Worm (Caenorhabditis elegans): ENCODE results near the gene abu-14.
A peak's percentile ranks its signal among the peaks of the same experiment; 100 is the strongest.

abu-14 gene

DNA sequence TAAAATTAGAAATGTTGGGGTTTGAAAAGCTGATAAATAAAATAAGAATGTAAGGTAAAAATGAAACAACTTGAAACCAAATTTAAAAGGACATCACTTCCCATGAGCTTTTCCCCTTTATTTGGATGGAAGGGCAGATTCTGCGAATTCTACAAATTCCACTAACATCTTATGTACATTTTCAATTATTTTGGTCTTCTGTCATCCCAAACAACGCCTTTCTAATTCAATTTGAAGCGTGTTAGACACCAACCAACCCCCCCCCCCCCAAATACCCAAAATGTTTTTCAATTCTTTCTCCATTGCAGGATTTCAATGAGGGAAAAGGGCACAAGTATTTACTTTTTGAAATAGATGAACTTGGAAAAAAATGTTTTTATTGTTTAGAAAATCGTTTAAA lies 38.7 kb upstream of the abu-14 start:
- no peak for TF ChIP-seq eor-1 (tag; optimal IDR thresholded peaks at IDR 0.05)

DNA sequence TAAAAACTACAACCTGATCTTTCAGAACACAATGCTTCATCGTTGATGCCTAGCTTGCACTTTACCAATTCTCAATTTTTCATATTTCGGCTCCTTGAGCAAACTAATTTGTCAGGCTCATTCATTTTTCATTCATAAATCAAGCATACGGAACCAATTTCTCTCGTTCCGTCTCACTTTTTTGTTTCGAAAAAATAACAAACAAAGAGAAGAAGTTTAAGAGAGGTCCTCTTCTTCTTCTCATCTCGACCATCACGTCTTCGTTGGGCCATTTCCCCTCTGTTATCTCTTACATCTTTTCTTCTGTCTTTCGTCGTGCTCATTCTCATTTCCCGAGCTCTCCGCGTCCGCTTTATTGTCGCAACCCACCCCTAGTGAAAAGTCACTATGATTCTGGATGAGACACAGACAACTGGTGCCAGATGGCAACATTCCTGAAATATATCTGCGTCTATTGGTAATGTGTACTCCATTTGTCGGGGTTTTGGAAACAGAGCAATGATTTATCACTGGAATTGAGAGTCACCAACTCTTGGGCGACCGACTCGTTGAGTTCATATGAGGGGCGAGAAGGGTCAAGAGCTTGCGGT lies 37.8 kb upstream of the abu-14 start:
- TF ChIP-seq nhr-25 (tag; optimal IDR thresholded peaks at IDR 0.05) = no peak
- TF ChIP-seq eor-1 (tag; optimal IDR thresholded peaks at IDR 0.05) = no peak
- TF ChIP-seq ztf-4 (tag; optimal IDR thresholded peaks at IDR 0.05) = no peak
- TF ChIP-seq nhr-237 (tag; optimal IDR thresholded peaks at IDR 0.05) = no peak
- TF ChIP-seq pqm-1 (tag; optimal IDR thresholded peaks at IDR 0.05) = no peak
- no peak for TF ChIP-seq ZK546.5 (tag; optimal IDR thresholded peaks at IDR 0.05)
- TF ChIP-seq egl-5 (tag; optimal IDR thresholded peaks at IDR 0.05) = peak; percentile 82
- peak; percentile 82 for TF ChIP-seq lin-39 (tag; optimal IDR thresholded peaks at IDR 0.05)
- TF ChIP-seq nhr-23 (tag; optimal IDR thresholded peaks at IDR 0.05) = no peak
- peak; percentile 64 for TF ChIP-seq nfya-1 (tag; optimal IDR thresholded peaks at IDR 0.05; ENCODE audit: insufficient read depth)
- TF ChIP-seq elt-1 (tag; optimal IDR thresholded peaks at IDR 0.05) = peak; percentile 50

DNA sequence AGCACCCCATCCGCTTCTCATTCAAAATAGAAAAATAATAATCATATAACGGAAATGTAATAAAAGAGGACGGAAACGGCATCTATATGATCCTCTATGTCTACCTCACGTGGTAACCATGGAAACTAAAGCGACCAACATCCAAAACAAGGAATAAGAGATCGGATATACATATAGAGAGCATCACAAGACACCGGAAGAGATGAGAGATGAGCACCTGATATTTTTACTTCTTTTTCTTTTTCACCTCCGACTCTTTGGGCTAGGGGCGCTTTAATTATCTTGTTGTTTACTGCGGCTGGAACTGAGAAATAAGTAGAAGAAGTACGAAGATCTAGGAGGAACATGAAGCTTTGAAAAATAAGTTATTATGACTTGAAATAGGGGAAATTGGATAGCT lies 36.8 kb upstream of the abu-14 start:
- TF ChIP-seq fkh-2 (tag; optimal IDR thresholded peaks at IDR 0.05) (no peak), ceh-82 (tag; optimal IDR thresholded peaks at IDR 0.05) (no peak), nhr-28 (tag; optimal IDR thresholded peaks at IDR 0.05) (no peak), lin-39 (tag; optimal IDR thresholded peaks at IDR 0.05) (no peak), lin-15B (tag; optimal IDR thresholded peaks at IDR 0.05) (no peak), ztf-11 (tag; optimal IDR thresholded peaks at IDR 0.05) (no peak), skn-1 (tag; optimal IDR thresholded peaks at IDR 0.05) (peak; percentile 37), ceh-9 (tag; optimal IDR thresholded peaks at IDR 0.05) (no peak), pha-4 (tag; optimal IDR thresholded peaks at IDR 0.05) (no peak), egl-5 (tag; optimal IDR thresholded peaks at IDR 0.05) (peak; percentile 32), aly-2 (tag; optimal IDR thresholded peaks at IDR 0.05) (no peak), nhr-11 (tag; optimal IDR thresholded peaks at IDR 0.05) (peak; percentile 27)

DNA sequence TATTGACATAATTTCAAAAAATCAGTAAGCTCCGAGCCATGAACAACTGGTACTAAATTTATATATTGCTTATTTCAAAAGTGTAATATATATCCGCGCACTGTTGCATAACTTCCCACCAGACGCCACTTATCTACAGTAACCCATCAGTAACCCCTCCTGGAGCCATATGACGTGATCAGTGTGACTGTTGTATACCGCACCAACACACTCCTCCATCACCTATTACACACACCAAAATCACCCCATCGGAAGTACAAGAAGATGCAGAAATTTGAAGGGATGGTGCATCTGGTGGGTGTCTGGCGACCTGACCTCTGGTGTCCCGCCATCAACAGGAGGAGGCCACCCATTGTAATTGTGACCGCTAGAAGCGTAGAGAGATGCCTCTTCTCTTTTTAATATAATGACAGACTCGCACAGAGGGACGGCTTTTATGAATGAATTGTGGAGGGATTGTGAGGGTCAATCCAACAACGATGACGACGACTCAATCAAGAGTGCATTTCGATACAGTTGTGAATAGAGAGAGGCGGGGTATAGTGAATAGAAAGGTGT lies 35.9 kb upstream of the abu-14 start:
- TF ChIP-seq lsy-12 (tag; optimal IDR thresholded peaks at IDR 0.05) (no peak), ceh-9 (tag; optimal IDR thresholded peaks at IDR 0.05) (no peak), nhr-28 (tag; optimal IDR thresholded peaks at IDR 0.05) (no peak), elt-3 (tag; optimal IDR thresholded peaks at IDR 0.05) (no peak), nhr-12 (tag; optimal IDR thresholded peaks at IDR 0.05) (no peak), sea-2 (GFP tag; optimal IDR thresholded peaks at IDR 0.05) (no peak), elt-1 (tag; optimal IDR thresholded peaks at IDR 0.05) (no peak), ama-1 (optimal IDR thresholded peaks at IDR 0.05) (no peak)

DNA sequence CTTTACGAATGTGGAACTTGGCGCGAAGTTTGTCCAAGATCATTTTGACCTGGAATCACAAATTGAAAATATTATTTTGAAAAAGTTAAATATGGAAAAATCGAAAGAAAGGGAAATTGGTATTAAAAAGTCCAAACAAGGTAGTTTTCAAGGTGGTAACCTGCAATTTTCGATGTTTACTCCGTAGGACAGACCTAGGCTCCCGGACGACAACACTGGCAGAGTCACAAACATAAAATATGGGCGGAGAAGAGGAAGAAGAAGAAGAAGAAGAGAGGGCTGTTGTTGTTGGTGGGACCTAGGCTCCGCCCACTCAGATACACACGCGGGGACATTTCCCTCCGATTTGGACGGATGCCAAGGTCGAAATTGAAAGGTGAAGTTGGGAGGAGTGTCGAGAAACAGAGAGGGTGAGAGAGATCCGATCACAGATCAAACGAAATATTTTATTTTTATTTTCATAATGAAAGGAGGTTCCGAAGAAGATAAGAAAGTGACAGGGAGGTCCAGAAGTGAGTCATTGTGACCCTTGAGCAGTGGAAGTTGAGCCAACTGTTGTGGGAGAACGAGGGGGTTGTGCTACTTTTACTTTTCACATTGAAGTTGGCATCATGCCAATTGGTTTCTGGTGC lies 35.0 kb upstream of the abu-14 start, which contains the start of gene aqp-2:
aqp-2 (minus strand) TSS at position 51 of the 632 bp plus-strand sequence.
- TF ChIP-seq elt-2 (tag; optimal IDR thresholded peaks at IDR 0.05) (no peak), nhr-25 (tag; optimal IDR thresholded peaks at IDR 0.05) (no peak), elt-1 (tag; optimal IDR thresholded peaks at IDR 0.05) (peak; percentile 2), ztf-4 (tag; optimal IDR thresholded peaks at IDR 0.05) (no peak), ama-1 (optimal IDR thresholded peaks at IDR 0.05) (peak; percentile 18), pqm-1 (tag; optimal IDR thresholded peaks at IDR 0.05) (no peak), elt-3 (tag; optimal IDR thresholded peaks at IDR 0.05) (no peak), nhr-43 (tag; optimal IDR thresholded peaks at IDR 0.05; ENCODE audit: poor library complexity, severe bottlenecking) (no peak), ceh-28 (tag; optimal IDR thresholded peaks at IDR 0.05) (no peak), R02D3.7 (tag; optimal IDR thresholded peaks at IDR 0.05) (no peak), lin-15B (tag; optimal IDR thresholded peaks at IDR 0.05) (no peak), unc-39 (tag; optimal IDR thresholded peaks at IDR 0.05) (no peak), unc-62 (GFP tag; optimal IDR thresholded peaks at IDR 0.05) (no peak), daf-12 (tag; optimal IDR thresholded peaks at IDR 0.05) (no peak), nhr-67 (tag; optimal IDR thresholded peaks at IDR 0.05) (no peak), jun-1 (tag; optimal IDR thresholded peaks at IDR 0.05) (no peak), nhr-28 (tag; optimal IDR thresholded peaks at IDR 0.05) (no peak), nfya-1 (tag; optimal IDR thresholded peaks at IDR 0.05; ENCODE audit: insufficient read depth) (peak; percentile 34), mml-1 (tag; optimal IDR thresholded peaks at IDR 0.05) (no peak), skn-1 (tag; optimal IDR thresholded peaks at IDR 0.05) (no peak), lin-39 (tag; optimal IDR thresholded peaks at IDR 0.05) (peak; percentile 59), nhr-76 (tag; optimal IDR thresholded peaks at IDR 0.05) (no peak), nhr-77 (tag; optimal IDR thresholded peaks at IDR 0.05) (no peak), aly-2 (tag; optimal IDR thresholded peaks at IDR 0.05) (no peak), ceh-82 (tag; optimal IDR thresholded peaks at IDR 0.05) (no peak)
